Fruit fly (Drosophila melanogaster): Measurements from ENCODE around the gene Sb.
A peak's percentile ranks its signal among the peaks of the same experiment; 100 is the strongest.

Gene Sb

dm6 chr3R:16082384-16082783 lies 33.6 kb upstream of the Sb start (continued):
- no peak for TF ChIP-seq Hr39 (GFP tag; optimal IDR thresholded peaks at IDR 0.05)
- TF ChIP-seq Hr4 (GFP tag; optimal IDR thresholded peaks at IDR 0.05), result no peak
- no peak for TF ChIP-seq CG34406 (GFP tag; optimal IDR thresholded peaks at IDR 0.05)
- TF ChIP-seq Smox (GFP tag; optimal IDR thresholded peaks at IDR 0.05), result no peak
- TF ChIP-seq vri (GFP tag; optimal IDR thresholded peaks at IDR 0.05), result no peak
- TF ChIP-seq net (GFP tag; optimal IDR thresholded peaks at IDR 0.05), result no peak
- no peak for TF ChIP-seq Ets96B (tag; optimal IDR thresholded peaks at IDR 0.05)

dm6 chr3R:16083578-16083977 lies 32.4 kb upstream of the Sb start, which contains the start of gene sxe2:
Gene sxe2 (plus strand): TSS chr3R:16083878.
- TF ChIP-seq Eip78C (GFP tag), result peak; percentile 65
- TF ChIP-seq CG6276 (GFP tag; optimal IDR thresholded peaks at IDR 0.05), result no peak

dm6 chr3R:16091910-16092627 lies 23.9 kb upstream of the Sb start:
- TF ChIP-seq CG9139 (GFP tag; optimal IDR thresholded peaks at IDR 0.05) (no peak), CG10631 (GFP tag; optimal IDR thresholded peaks at IDR 0.05) (no peak), Gug (GFP tag; IDR thresholded peaks at IDR 0.05) (no peak), Lpt (GFP tag; optimal IDR thresholded peaks at IDR 0.05) (no peak), spab (GFP tag; optimal IDR thresholded peaks at IDR 0.05) (no peak), CG6854 (GFP tag; optimal IDR thresholded peaks at IDR 0.05) (no peak)

dm6 chr3R:16094011-16094729 lies 21.8 kb upstream of the Sb start:
- peak; percentile 58 for TF ChIP-seq lz (GFP tag; optimal IDR thresholded peaks at IDR 0.05)
- TF ChIP-seq Eip93F (GFP tag; optimal IDR thresholded peaks at IDR 0.05), result no peak
- peak; percentile 63 for TF ChIP-seq dac (GFP tag; optimal IDR thresholded peaks at IDR 0.05)
- peak; percentile 61 for TF ChIP-seq CG8319 (GFP tag; optimal IDR thresholded peaks at IDR 0.05)
- peak; percentile 57 for TF ChIP-seq Sox15 (GFP tag; optimal IDR thresholded peaks at IDR 0.05)
- TF ChIP-seq Sox102F (GFP tag; optimal IDR thresholded peaks at IDR 0.05), result peak; percentile 56
- TF ChIP-seq CG4318 (GFP tag; optimal IDR thresholded peaks at IDR 0.05), result peak; percentile 87
- peak; percentile 91 for TF ChIP-seq CG6276 (GFP tag; optimal IDR thresholded peaks at IDR 0.05)
- peak; percentile 57 for TF ChIP-seq cyc (GFP tag; optimal IDR thresholded peaks at IDR 0.05)
- peak; percentile 97 for TF ChIP-seq Eip78C (GFP tag)
- peak; percentile 86 for TF ChIP-seq Hr4 (GFP tag; optimal IDR thresholded peaks at IDR 0.05)
- TF ChIP-seq CG34406 (GFP tag; optimal IDR thresholded peaks at IDR 0.05), result peak; percentile 71
- peak; percentile 28 for TF ChIP-seq CG11902 (GFP tag; optimal IDR thresholded peaks at IDR 0.05)
- TF ChIP-seq achi (GFP tag; optimal IDR thresholded peaks at IDR 0.05), result peak; percentile 84
- peak; percentile 72; the same call in 1 of the 2 replicates for TF ChIP-seq CG15336 (GFP tag; IDR thresholded peaks at IDR 0.05)
- peak; percentile 70 for TF ChIP-seq CG7368 (GFP tag; optimal IDR thresholded peaks at IDR 0.05)
- TF ChIP-seq CG6808 (GFP tag; optimal IDR thresholded peaks at IDR 0.05), result peak; percentile 82
- peak; percentile 14 for TF ChIP-seq svp (GFP tag)
- peak; percentile 40 for TF ChIP-seq Hr39 (GFP tag; optimal IDR thresholded peaks at IDR 0.05)
- TF ChIP-seq Lpt (GFP tag; optimal IDR thresholded peaks at IDR 0.05), result peak; percentile 87
- TF ChIP-seq pdm3 (GFP tag; optimal IDR thresholded peaks at IDR 0.05), result peak; percentile 74
- TF ChIP-seq CG31627 (GFP tag; optimal IDR thresholded peaks at IDR 0.05), result peak; percentile 34
- TF ChIP-seq Blimp-1 (GFP tag; optimal IDR thresholded peaks at IDR 0.05), result peak; percentile 27
- peak; percentile 80 for TF ChIP-seq CG11762 (GFP tag; optimal IDR thresholded peaks at IDR 0.05; ENCODE audit: insufficient read depth)
- TF ChIP-seq eg (GFP tag; IDR thresholded peaks at IDR 0.05), result peak; percentile 77
- peak; percentile 70 for TF ChIP-seq topi (GFP tag; optimal IDR thresholded peaks at IDR 0.05)
- TF ChIP-seq salr (GFP tag; optimal IDR thresholded peaks at IDR 0.05), result peak in 1 of 2 experiments; percentile 96
- TF ChIP-seq CG8119 (GFP tag; IDR thresholded peaks at IDR 0.05), result peak; percentile 82
- peak; percentile 73 for TF ChIP-seq CG6792 (GFP tag; optimal IDR thresholded peaks at IDR 0.05)
- peak; percentile 43 for TF ChIP-seq CG1621 (tag; optimal IDR thresholded peaks at IDR 0.05)
- TF ChIP-seq fkh (GFP tag; optimal IDR thresholded peaks at IDR 0.05), result peak; percentile 23
- TF ChIP-seq CG3032 (tag; optimal IDR thresholded peaks at IDR 0.05), result peak; percentile 79
- peak; percentile 86 for TF ChIP-seq CG10631 (GFP tag; optimal IDR thresholded peaks at IDR 0.05)
- peak; percentile 63; the same call in 1 of the 2 replicates for TF ChIP-seq Gug (GFP tag; IDR thresholded peaks at IDR 0.05)
- TF ChIP-seq CG9139 (GFP tag; optimal IDR thresholded peaks at IDR 0.05), result peak; percentile 65
- TF ChIP-seq Sox14 (GFP tag; optimal IDR thresholded peaks at IDR 0.05), result peak; percentile 37

Data from whole organism, prepupa.